Worm (Caenorhabditis elegans) whole organism, young adult: ENCODE data around the gene K01G5.10.

Source experiments
- dpl-1 ChIP-seq: fragments of 150-350 bp; optimal IDR thresholded peaks from 2 replicates; lab custom pipeline; 2014; ENCODE audit warnings: missing biosample characterization, missing genetic modification reagents, missing genetic modification characterization
- snpc-1.1 ChIP-seq: sonication (generic microtip); optimal IDR thresholded peaks from 2 replicates; lab custom pipeline; 2017; ENCODE audit warnings: missing genetic modification characterization, mild to moderate bottlenecking, missing compliant biosample characterization, antibody characterized with exemption, moderate library complexity, missing genotype, missing genetic modification reagents; ENCODE audit not compliant: insufficient read depth
- somi-1 ChIP-seq: fragments of 200-800 bp; sonication (Bioruptor generic); optimal IDR thresholded peaks from 2 replicates; lab custom pipeline; 2018; ENCODE audit warnings: mild to moderate bottlenecking, missing genetic modification characterization, missing compliant biosample characterization
- ztf-18 ChIP-seq: sonication (generic microtip); optimal IDR thresholded peaks from 2 replicates; lab custom pipeline; 2016; ENCODE audit warnings: missing genotype, mild to moderate bottlenecking, missing genetic modification characterization, missing compliant biosample characterization

DNA sequence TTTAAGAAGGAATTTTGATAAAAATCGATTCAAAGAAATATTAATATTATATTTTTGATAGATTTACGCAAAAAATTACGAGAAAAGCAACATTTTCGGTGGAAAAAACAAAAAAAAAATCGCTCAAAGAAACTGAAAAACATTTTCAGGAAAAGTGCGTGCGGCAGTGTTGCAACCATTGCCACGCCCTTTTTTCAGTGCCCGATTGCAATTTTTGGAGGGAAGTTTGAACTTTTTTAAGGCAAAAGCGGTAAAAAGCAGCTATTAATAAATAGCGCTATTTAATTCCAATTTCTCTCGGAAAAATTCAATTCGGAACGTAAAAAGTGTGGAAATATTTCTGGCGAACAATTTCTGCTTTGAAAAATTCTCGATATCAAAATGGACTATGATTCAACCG lies 37.3 kb downstream of the K01G5.10 start:
- no peak for TF ChIP-seq somi-1 (GFP tag; lab: Kevin White, UChicago)
- peak; percentile 39 for TF ChIP-seq dpl-1 (GFP tag; lab: Kevin White, UChicago)
- TF ChIP-seq snpc-1.1 (tag; lab: Kevin White, UChicago) = no peak
- TF ChIP-seq ztf-18 (tag; lab: Kevin White, UChicago) = no peak
